Fruit fly (Drosophila melanogaster): ENCODE results near the gene jar.

jar gene

DNA sequence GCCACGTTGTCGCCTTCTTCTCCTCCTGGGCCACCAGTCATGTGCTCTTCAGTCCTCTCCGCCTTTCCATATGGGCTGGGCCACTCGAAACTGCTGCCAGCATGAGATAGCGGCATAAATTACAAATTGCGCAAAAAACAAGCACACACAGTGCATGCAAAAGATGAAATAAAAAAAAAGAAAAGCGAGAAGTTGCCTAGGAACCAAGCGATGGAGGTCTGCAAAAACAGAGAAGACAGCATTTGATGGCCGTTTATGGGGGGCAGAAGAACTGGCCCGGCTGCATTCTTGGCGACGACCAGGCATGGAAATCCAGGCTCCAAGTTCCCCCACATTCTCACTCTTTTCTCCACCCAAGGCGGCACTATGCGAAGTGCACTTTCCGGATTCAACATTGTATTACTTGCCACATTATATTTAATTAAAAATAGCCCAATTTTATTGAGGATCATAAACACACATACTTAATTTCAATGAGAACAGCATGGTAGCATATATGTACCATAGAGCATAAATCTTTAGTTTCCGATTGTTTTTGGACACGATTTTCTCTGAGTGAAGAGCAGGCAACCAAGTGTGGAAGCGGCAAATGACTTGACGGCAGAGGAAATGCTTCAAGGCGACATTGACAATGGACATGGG is 9.5 kb downstream of the jar start:
- TF ChIP-seq cic (GFP tag; optimal IDR thresholded peaks at IDR 0.05), result no peak
- no peak for TF ChIP-seq CG14711 (tag; optimal IDR thresholded peaks at IDR 0.05)
- no peak for TF ChIP-seq CG33017 (tag; optimal IDR thresholded peaks at IDR 0.05)
- no peak for TF ChIP-seq tj (GFP tag; optimal IDR thresholded peaks at IDR 0.05)
- TF ChIP-seq CG7101 (tag; optimal IDR thresholded peaks at IDR 0.05), result no peak
- no peak for TF ChIP-seq ovo (GFP tag; optimal IDR thresholded peaks at IDR 0.05)
- no peak for TF ChIP-seq CG11617 (GFP tag; optimal IDR thresholded peaks at IDR 0.05)
- no peak for TF ChIP-seq Hr96 (GFP tag; optimal IDR thresholded peaks at IDR 0.05)
- no peak for TF ChIP-seq CG7045 (GFP tag; optimal IDR thresholded peaks at IDR 0.05)

dm6 chr3R:24260411-24260810 is 10.6 kb downstream of the jar start:
- TF ChIP-seq CG12768 (GFP tag; optimal IDR thresholded peaks at IDR 0.05) (no peak), kay (GFP tag; ENCODE audit: borderline replicate concordance) (peak; percentile 97)

DNA sequence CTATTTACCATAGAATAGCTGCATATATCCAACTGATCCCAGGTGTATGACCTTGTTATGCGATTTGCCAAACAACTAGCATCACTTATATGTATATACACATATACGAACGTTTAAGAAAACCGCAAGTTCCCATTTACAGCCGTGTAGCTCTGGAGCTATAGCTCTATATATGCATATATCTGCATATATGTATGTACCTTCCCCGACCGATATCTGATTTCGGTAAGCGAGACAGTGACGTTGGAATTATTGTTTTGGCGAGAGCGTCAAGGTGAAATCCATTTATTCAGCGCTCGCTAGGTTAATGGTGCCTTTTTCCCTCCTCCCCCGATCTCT is 11.0 kb downstream of the jar start:
- peak; percentile 90 for TF ChIP-seq pad (GFP tag; optimal IDR thresholded peaks at IDR 0.05)
- TF ChIP-seq Crg-1 (GFP tag; optimal IDR thresholded peaks at IDR 0.05), result peak; percentile 4
- TF ChIP-seq CG11617 (GFP tag; optimal IDR thresholded peaks at IDR 0.05), result peak; percentile 35
- no peak for TF ChIP-seq Clk (GFP tag; optimal IDR thresholded peaks at IDR 0.05)
- TF ChIP-seq kay (GFP tag; ENCODE audit: borderline replicate concordance), result peak; percentile 69
- peak; percentile 32 for TF ChIP-seq tj (GFP tag; optimal IDR thresholded peaks at IDR 0.05)
- no peak for TF ChIP-seq toe (GFP tag; optimal IDR thresholded peaks at IDR 0.05)

DNA sequence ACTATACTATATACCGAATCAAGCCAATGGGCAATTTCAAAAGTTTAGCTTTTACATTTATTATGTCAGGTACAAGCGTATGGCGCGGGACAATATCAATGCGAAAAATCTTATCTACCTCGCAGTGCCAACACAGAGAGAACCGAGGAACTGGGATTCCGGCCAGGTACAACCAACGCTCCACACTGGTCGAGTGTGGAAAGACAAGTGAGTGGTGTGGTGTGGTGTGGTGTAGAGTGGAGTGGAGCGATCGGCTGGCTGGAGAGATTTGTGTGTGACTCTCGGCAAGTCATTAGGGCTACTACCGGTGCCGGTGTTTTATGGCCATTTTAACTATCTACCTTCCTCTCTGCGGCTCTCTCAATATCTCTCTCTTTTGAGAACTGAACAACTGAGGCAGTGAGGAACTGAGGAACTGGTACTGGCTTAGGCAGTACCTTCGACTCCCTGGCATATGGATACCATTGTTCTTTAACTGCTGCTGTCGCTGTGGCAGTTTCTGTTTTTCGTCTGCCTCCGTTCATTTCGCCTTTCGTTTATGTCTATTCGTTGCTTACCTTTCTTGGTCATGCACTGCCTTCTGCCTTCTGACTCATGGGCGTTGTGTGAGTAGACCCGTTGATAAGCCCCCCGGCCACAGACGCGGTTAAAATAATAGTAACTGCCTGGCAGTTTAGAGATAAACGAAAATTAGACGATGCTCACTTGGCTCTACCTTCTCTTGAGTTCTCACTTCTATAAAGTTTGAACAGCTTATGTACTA is 11.6 kb downstream of the jar start:
- peak; percentile 84 for TF ChIP-seq kay (GFP tag; ENCODE audit: borderline replicate concordance)
- TF ChIP-seq toe (GFP tag; optimal IDR thresholded peaks at IDR 0.05), result peak; percentile 83
- TF ChIP-seq Mnt (GFP tag; optimal IDR thresholded peaks at IDR 0.05), result peak; percentile 69
- TF ChIP-seq CG5204 (GFP tag; optimal IDR thresholded peaks at IDR 0.05), result peak; percentile 91
- TF ChIP-seq cic (GFP tag; optimal IDR thresholded peaks at IDR 0.05), result peak; percentile 55
- TF ChIP-seq pad (GFP tag; optimal IDR thresholded peaks at IDR 0.05), result no peak
- peak; percentile 97 for TF ChIP-seq CG7101 (tag; optimal IDR thresholded peaks at IDR 0.05)
- TF ChIP-seq CG33017 (tag; optimal IDR thresholded peaks at IDR 0.05), result peak; percentile 97
- no peak for TF ChIP-seq cnc (optimal IDR thresholded peaks at IDR 0.05)
- TF ChIP-seq CG12768 (GFP tag; optimal IDR thresholded peaks at IDR 0.05), result peak; percentile 95
- peak; percentile 91 for TF ChIP-seq Hr96 (GFP tag; optimal IDR thresholded peaks at IDR 0.05)
- TF ChIP-seq tj (GFP tag; optimal IDR thresholded peaks at IDR 0.05), result peak; percentile 74
- peak; percentile 80 for TF ChIP-seq Crg-1 (GFP tag; optimal IDR thresholded peaks at IDR 0.05)
- TF ChIP-seq CG1620 (GFP tag; optimal IDR thresholded peaks at IDR 0.05), result peak; percentile 62
- peak; percentile 89 for TF ChIP-seq CG11617 (GFP tag; optimal IDR thresholded peaks at IDR 0.05)
- peak; percentile 93 for TF ChIP-seq CG14711 (tag; optimal IDR thresholded peaks at IDR 0.05)
- TF ChIP-seq ovo (GFP tag; optimal IDR thresholded peaks at IDR 0.05), result peak; percentile 53
- peak; percentile 94 for TF ChIP-seq Clk (GFP tag; optimal IDR thresholded peaks at IDR 0.05)
- TF ChIP-seq CG7045 (GFP tag; optimal IDR thresholded peaks at IDR 0.05), result peak; percentile 94
- TF ChIP-seq bab1 (GFP tag; optimal IDR thresholded peaks at IDR 0.05), result peak; percentile 94

DNA sequence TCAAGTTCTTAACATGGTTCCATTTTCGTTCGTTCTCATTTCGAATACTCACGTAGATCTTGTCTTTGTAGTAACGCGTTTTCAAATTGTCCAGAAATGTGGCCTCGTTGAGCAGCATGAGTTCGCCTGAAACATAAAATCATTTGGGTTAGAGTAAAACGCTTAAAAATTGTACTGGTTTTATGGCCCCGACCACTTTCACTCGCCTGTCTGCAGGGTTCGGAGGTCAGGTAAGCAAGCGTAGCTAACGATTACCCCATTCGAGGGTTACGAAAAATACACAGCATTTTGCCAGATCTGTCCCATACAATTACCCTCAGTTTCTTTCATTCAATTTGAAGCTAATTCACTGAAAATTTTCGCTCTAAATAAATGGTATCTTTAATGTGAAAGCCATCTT is 12.7 kb downstream of the jar start:
- no peak for TF ChIP-seq cnc (optimal IDR thresholded peaks at IDR 0.05)
- no peak for TF ChIP-seq Crg-1 (GFP tag; optimal IDR thresholded peaks at IDR 0.05)
- no peak for TF ChIP-seq CG11617 (GFP tag; optimal IDR thresholded peaks at IDR 0.05)
- no peak for TF ChIP-seq kay (GFP tag; ENCODE audit: borderline replicate concordance)
- no peak for TF ChIP-seq toe (GFP tag; optimal IDR thresholded peaks at IDR 0.05)

DNA sequence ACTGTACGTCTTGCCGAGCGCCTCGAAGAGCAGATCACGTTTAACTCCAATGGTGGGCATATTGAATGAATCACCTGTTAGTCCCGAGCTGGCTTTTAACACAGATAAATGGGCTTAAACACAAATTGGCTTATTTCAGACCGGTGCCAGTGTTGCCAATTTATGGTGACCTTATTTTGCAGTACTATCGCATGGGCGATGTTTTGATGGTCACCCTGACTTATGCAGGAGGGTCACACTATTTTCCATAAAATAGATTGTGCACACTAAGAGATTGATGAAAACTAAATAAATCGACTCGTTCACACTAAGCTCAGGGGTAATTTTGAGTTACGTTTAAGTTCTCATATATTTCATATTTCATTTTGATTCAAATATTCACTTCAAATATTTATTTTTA is 18.5 kb downstream of the jar start, which contains the start of gene beta-PheRS:
Gene beta-PheRS (minus strand): TSS at position 186 of the 400 bp plus-strand sequence.
- no peak for TF ChIP-seq toe (GFP tag; optimal IDR thresholded peaks at IDR 0.05)
- no peak for TF ChIP-seq CG5204 (GFP tag; optimal IDR thresholded peaks at IDR 0.05)
- peak; percentile 82 for TF ChIP-seq Mnt (GFP tag; optimal IDR thresholded peaks at IDR 0.05)
- peak; percentile 40 for TF ChIP-seq CG11617 (GFP tag; optimal IDR thresholded peaks at IDR 0.05)
- TF ChIP-seq ovo (GFP tag; optimal IDR thresholded peaks at IDR 0.05), result peak; percentile 33
- TF ChIP-seq CG7101 (tag; optimal IDR thresholded peaks at IDR 0.05), result peak; percentile 61
- TF ChIP-seq CG14711 (tag; optimal IDR thresholded peaks at IDR 0.05), result peak; percentile 76
- TF ChIP-seq Clk (GFP tag; optimal IDR thresholded peaks at IDR 0.05), result peak; percentile 36
- TF ChIP-seq CG1620 (GFP tag; optimal IDR thresholded peaks at IDR 0.05), result peak; percentile 76
- no peak for TF ChIP-seq kay (GFP tag; ENCODE audit: borderline replicate concordance)
- TF ChIP-seq CG7045 (GFP tag; optimal IDR thresholded peaks at IDR 0.05), result no peak
- peak; percentile 57 for TF ChIP-seq pad (GFP tag; optimal IDR thresholded peaks at IDR 0.05)
- peak; percentile 35 for TF ChIP-seq tj (GFP tag; optimal IDR thresholded peaks at IDR 0.05)
- no peak for TF ChIP-seq cnc (optimal IDR thresholded peaks at IDR 0.05)
- TF ChIP-seq CG12768 (GFP tag; optimal IDR thresholded peaks at IDR 0.05), result peak; percentile 27
- peak; percentile 50 for TF ChIP-seq Crg-1 (GFP tag; optimal IDR thresholded peaks at IDR 0.05)
- no peak for TF ChIP-seq Hr96 (GFP tag; optimal IDR thresholded peaks at IDR 0.05)
- TF ChIP-seq bab1 (GFP tag; optimal IDR thresholded peaks at IDR 0.05), result peak; percentile 73
- peak; percentile 40 for TF ChIP-seq cic (GFP tag; optimal IDR thresholded peaks at IDR 0.05)
- TF ChIP-seq CG33017 (tag; optimal IDR thresholded peaks at IDR 0.05), result no peak

Measured in whole organism, adult.